Worm (Caenorhabditis elegans) whole organism, early embryonic: ENCODE measurements around the gene dyf-17.

ENCODE experiments used
- F13C5.2 ChIP-seq: sonication (generic microtip); optimal IDR thresholded peaks from 2 replicates; lab custom pipeline; 2017; ENCODE audit warnings: mild to moderate bottlenecking, missing genetic modification characterization, inconsistent platforms, missing compliant biosample characterization
- aly-1 ChIP-seq: sonication (generic microtip); optimal IDR thresholded peaks from 2 replicates; lab custom pipeline; 2016; ENCODE audit warnings: missing genetic modification characterization, missing compliant biosample characterization
- ama-1 ChIP-seq: fragments of 150-350 bp; optimal IDR thresholded peaks from 2 replicates; lab custom pipeline; 2014
- ceh-13 ChIP-seq: fragments of 200-800 bp; sonication (Bioruptor generic); optimal IDR thresholded peaks from 2 replicates; lab custom pipeline; 2018; ENCODE audit warnings: mild to moderate bottlenecking, missing genetic modification characterization, missing compliant biosample characterization
- ets-7 ChIP-seq: sonication (generic microtip); optimal IDR thresholded peaks from 2 replicates; lab custom pipeline; 2016; ENCODE audit warnings: missing genotype, missing genetic modification characterization, missing compliant biosample characterization
- flt-1 ChIP-seq: fragments of 200-800 bp; sonication (Bioruptor generic); IDR thresholded peaks from 2 replicates; pipeline ENCODE4 v1.3.6; 2022; ENCODE audit warnings: missing genetic modification characterization, missing compliant biosample characterization
- hmg-4 ChIP-seq: fragments of 200-800 bp; sonication (Bioruptor generic); optimal IDR thresholded peaks from 2 replicates; lab custom pipeline; 2018; ENCODE audit warnings: mild to moderate bottlenecking, missing genetic modification characterization, missing compliant biosample characterization
- hnd-1 ChIP-seq: sonication (generic microtip); optimal IDR thresholded peaks from 2 replicates; lab custom pipeline; 2016; ENCODE audit warnings: missing genetic modification characterization, missing compliant biosample characterization
- pes-1 ChIP-seq: fragments of 200-800 bp; sonication (Bioruptor generic); IDR thresholded peaks from 2 replicates; pipeline ENCODE4 v1.3.6; 2022; ENCODE audit warnings: missing genetic modification reagents, missing genetic modification characterization, missing compliant biosample characterization
- scrt-1 ChIP-seq: fragments of 200-800 bp; sonication (Bioruptor generic); IDR thresholded peaks from 2 replicates; pipeline ENCODE4 v1.3.6; 2022; ENCODE audit warnings: missing genetic modification characterization, missing compliant biosample characterization
- sea-1 ChIP-seq: fragments of 200-800 bp; sonication (Bioruptor generic); conservative IDR thresholded peaks from 2 replicates; pipeline ENCODE4 v1.3.6; 2022; ENCODE audit warnings: missing genetic modification characterization, missing compliant biosample characterization
- tbx-11 ChIP-seq: fragments of 200-800 bp; sonication (Bioruptor generic); IDR thresholded peaks from 2 replicates; pipeline ENCODE4 v1.3.6; 2022; ENCODE audit warnings: missing genetic modification characterization, missing compliant biosample characterization

- no peak for TF ChIP-seq flt-1 (GFP tag; lab: Robert Waterston, UW)
- TF ChIP-seq hmg-4, result no peak
- no peak for TF ChIP-seq ets-7
- TF ChIP-seq aly-1 (tag; lab: Kevin White, UChicago), result no peak
- TF ChIP-seq F13C5.2 (tag; lab: Kevin White, UChicago), result no peak
- no peak for TF ChIP-seq ama-1 (lab: Kevin White, UChicago)
- no peak for TF ChIP-seq hnd-1 (tag; lab: Kevin White, UChicago)
- no peak for TF ChIP-seq ceh-13 (GFP tag; lab: Kevin White, UChicago)
- no peak for TF ChIP-seq pes-1
- TF ChIP-seq scrt-1 (GFP tag; lab: Robert Waterston, UW), result no peak
- no peak for TF ChIP-seq sea-1
- no peak for TF ChIP-seq tbx-11 (GFP tag; lab: Robert Waterston, UW)
Observed at ce11 chrV:19119260-19119659, 8.1 kb upstream of the dyf-17 start, which contains the start of gene Y39B6A.13.
